Worm (Caenorhabditis elegans): ENCODE results near the gene vab-3.
A peak's percentile ranks its signal among the peaks of the same experiment; 100 is the strongest.

vab-3 gene

DNA sequence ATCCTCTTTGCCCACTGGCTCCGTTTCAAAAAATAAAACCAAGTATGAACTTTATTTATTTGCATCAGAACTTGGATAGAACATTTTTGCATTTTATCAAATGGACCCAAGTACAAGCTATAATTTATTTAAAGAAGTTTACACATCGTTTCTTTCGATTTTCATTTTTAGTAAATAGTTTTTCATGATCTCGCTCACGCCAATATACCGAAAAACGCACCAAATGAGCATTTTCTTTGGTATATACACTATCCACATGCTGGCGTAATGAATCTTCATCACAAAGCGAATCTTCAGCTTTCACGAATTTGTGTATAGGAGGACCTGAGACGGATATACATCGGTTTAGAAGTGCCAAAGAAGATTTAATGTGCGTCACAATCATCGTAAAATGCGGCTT lies 23.1 kb upstream of the vab-3 start, which contains the start of gene C39B10.7:
TSS of gene C39B10.7 (plus strand) at position 301 of the 400 bp plus-strand sequence.
- TF ChIP-seq nhr-28 (tag; optimal IDR thresholded peaks at IDR 0.05) (no peak), unc-30 (tag; optimal IDR thresholded peaks at IDR 0.05) (no peak), lin-13 (GFP tag; optimal IDR thresholded peaks at IDR 0.05) (no peak), pag-3 (tag; optimal IDR thresholded peaks at IDR 0.05; ENCODE audit: borderline replicate concordance, insufficient read depth) (no peak)

DNA sequence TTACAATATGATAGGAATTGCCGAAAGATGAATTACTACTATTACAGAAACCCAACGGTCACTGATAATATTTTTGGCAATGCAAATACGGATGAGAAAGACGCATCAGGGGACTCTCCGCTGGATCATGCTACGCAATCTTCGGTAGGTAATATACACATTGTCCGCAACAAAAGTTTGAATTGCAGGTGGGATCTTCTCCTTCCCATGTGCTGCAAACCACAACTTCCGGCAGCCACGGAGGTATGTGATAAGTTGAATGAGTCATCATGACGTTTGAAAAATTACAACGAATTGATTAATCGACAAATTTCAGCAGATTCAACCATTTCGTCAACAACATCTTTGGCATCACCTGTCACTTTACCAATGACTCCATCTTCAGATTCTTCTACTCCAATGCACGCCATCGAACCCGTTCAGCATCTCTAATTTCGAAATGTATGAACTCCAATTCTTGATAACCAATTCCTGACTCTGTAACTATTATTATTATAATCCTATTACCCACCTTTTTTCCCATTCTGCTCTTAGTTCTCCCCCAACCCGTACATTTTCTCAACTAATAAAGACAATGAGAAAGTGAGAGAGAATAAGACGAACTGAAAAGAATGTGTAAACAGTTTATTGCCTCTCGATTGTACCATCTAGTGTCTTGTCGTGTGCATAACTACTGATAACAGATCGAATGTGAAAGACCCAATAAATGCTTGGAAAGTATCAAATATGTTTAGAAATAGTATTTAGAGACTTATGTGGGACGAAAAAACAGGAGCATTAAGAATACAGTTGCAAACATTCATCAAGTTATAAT lies 22.3 kb upstream of the vab-3 start:
- TF ChIP-seq zip-4 (GFP tag; optimal IDR thresholded peaks at IDR 0.05) (no peak), lin-14 (GFP tag; optimal IDR thresholded peaks at IDR 0.05) (peak; percentile 9), jun-1 (tag; optimal IDR thresholded peaks at IDR 0.05) (peak; percentile 11)

DNA sequence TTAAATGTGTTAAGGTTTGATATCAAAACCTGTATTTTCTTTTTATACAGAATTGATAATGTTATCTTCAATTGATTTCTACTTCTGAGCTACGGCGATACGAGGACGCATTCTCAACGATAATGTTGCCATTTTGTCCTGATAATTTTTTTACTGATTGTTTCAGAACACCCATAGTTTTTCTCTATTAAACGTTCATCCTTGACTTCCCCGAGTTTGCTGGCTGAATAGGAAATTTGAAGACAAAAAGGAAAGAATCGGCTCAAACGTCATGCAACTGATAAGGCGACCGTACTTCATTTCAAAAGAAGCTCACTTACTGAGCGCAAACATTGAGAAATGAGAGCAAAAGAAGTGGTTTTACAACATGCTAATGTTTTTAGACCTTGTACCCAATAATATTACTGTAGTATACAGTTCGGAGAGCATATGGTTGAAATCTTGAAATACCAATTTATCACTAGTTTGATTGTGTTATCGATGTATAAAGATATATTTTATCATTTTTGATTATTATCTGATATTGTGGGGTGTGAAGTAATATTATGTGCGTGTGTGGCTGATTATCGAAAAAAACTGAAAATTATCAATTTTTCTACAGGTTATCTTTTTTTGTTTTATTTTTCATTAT lies 20.5 kb upstream of the vab-3 start:
- TF ChIP-seq efl-1 (optimal IDR thresholded peaks at IDR 0.05) (no peak), efl-1 (GFP tag; optimal IDR thresholded peaks at IDR 0.05 in 1 of 2) (peak in 1 of 2 experiments; percentile 2), pqm-1 (tag; optimal IDR thresholded peaks at IDR 0.05) (peak; percentile 36), egl-27 (tag; optimal IDR thresholded peaks at IDR 0.05) (no peak)

DNA sequence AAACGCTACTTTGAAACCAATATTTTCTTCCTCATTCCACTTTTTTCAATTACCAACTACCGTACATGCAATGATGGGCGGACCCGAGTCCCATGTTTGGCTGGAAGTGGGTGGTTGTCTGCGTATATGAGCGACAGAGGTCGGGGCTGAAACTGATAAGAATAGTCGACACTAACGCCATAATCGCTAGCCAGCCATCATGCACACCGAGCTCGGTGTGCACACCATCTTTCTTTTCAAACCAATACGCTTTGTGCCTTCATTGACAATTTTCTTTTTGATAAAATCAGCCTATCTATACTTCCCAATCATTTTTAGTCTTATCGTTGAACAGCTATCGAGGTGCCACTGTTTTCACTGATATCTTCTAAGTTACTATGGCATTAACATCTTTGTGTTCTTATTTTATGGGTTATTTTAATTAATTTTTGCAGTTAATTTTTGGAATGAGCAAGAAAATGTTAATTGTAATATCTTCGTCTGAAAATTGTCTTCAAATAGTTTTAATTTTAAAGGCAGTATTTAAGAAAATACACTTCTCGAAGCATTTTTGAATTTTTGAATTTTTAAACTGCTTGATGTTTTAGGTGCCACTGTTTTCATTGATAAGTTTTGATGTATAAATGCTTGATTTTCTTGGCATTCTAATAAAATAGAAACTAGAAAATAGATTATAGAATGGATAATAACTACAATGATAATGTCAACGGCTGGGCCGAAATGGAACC lies 19.0 kb upstream of the vab-3 start, which contains the start of gene elt-2:
TSS of gene elt-2 (plus strand) at position 678 of the 728 bp plus-strand sequence.
- TF ChIP-seq unc-30 (tag; optimal IDR thresholded peaks at IDR 0.05) = no peak
- peak in 1 of 2 experiments; percentile 49 for TF ChIP-seq lin-35 (GFP tag; optimal IDR thresholded peaks at IDR 0.05)
- TF ChIP-seq nhr-20 (tag; optimal IDR thresholded peaks at IDR 0.05) = peak; percentile 21
- no peak for TF ChIP-seq sptf-1 (tag; optimal IDR thresholded peaks at IDR 0.05)
- TF ChIP-seq nhr-71 (tag; optimal IDR thresholded peaks at IDR 0.05) = peak; percentile 19
- peak; percentile 21 for TF ChIP-seq nhr-90 (tag; optimal IDR thresholded peaks at IDR 0.05; ENCODE audit: poor library complexity)
- peak in 1 of 2 experiments; percentile 16 for TF ChIP-seq lsy-2 (tag; optimal IDR thresholded peaks at IDR 0.05)
- TF ChIP-seq pax-3 (tag; optimal IDR thresholded peaks at IDR 0.05) = peak; percentile 23
- peak; percentile 73 for TF ChIP-seq jun-1 (tag; optimal IDR thresholded peaks at IDR 0.05)
- TF ChIP-seq pqm-1 (tag; optimal IDR thresholded peaks at IDR 0.05) = peak; percentile 47

DNA sequence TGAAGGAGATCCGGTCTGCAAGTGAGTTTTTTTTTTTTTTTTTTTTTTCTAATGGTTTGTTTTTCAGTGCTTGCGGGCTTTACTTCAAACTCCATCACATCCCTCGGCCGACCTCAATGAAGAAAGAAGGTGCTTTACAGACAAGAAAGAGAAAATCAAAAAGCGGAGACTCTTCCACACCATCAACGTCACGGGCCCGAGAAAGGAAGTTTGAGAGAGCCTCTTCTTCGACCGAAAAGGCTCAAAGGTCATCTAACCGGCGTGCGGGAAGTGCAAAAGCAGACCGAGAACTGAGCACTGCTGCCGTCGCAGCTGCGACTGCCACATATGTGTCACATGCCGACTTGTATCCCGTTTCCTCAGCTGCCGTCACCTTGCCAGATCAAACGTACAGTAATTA lies 17.4 kb upstream of the vab-3 start:
- TF ChIP-seq ceh-82 (tag; optimal IDR thresholded peaks at IDR 0.05) (no peak), efl-1 (optimal IDR thresholded peaks at IDR 0.05) (no peak), efl-1 (GFP tag; optimal IDR thresholded peaks at IDR 0.05 in 1 of 2) (peak in 1 of 2 experiments; percentile 50)

DNA sequence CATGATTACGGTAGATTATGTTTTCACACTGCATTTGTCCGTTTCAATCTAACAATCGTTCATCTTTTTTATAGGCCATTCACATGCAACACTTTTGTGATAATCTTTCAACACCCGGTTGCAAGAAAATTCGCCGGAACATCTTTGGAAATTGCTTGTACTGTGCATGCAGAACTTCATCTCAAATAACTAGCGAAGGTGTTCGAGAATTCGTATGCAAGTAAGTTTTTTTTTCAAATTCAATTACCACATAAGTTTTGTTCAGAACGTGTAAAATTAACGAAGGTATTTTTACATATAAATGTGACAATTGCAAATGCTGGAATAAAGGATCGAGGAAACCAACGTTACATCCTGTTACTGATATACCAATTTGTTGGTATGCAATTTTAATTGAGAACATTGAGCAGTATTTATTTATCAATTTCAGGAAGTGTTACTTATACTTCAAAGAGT lies 14.4 kb upstream of the vab-3 start, which contains the start of gene C33D3.3:
TSS of gene C33D3.3 (plus strand) at position 51 of the 456 bp plus-strand sequence.
- TF ChIP-seq rnt-1 (tag; optimal IDR thresholded peaks at IDR 0.05) (no peak), hlh-17 (GFP tag; optimal IDR thresholded peaks at IDR 0.05; ENCODE audit: borderline replicate concordance) (no peak), vab-15 (tag; optimal IDR thresholded peaks at IDR 0.05) (no peak), ztf-11 (tag; optimal IDR thresholded peaks at IDR 0.05) (no peak), unc-98 (GFP tag; IDR thresholded peaks at IDR 0.05) (no peak), pax-3 (tag; optimal IDR thresholded peaks at IDR 0.05) (no peak)

DNA sequence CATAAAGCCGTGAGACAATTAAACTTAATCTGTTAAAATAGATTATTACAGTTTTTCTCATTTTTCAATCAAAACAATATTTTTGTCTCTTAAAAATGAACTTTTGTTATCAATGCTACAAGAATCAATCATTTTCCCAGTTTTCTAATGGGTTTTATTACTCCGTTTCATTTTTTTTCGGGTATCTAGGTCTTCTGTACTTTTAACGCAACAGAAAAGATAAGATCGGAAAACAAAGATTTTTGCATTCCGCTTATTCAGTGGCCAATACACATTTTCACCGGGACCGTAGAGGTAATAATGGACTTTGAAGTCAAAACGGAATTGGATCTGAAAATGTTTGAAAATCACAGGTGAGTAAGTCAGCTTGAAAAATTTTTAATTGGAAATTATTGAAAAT lies 10.9 kb upstream of the vab-3 start, which contains the start of gene C33D3.4:
TSS of gene C33D3.4 (plus strand) at position 301 of the 400 bp plus-strand sequence.
- TF ChIP-seq nhr-237 (tag; optimal IDR thresholded peaks at IDR 0.05) = no peak
- TF ChIP-seq nhr-84 (tag; optimal IDR thresholded peaks at IDR 0.05) = no peak
- TF ChIP-seq dpl-1 (GFP tag; optimal IDR thresholded peaks at IDR 0.05) = no peak
- no peak for TF ChIP-seq unc-98 (GFP tag; IDR thresholded peaks at IDR 0.05)
- no peak for TF ChIP-seq unc-86 (tag; optimal IDR thresholded peaks at IDR 0.05)
- TF ChIP-seq hlh-4 (tag; optimal IDR thresholded peaks at IDR 0.05) = no peak
- TF ChIP-seq Y116A8C.19 (tag; optimal IDR thresholded peaks at IDR 0.05; ENCODE audit: borderline replicate concordance) = no peak
- TF ChIP-seq unc-62 (GFP tag; optimal IDR thresholded peaks at IDR 0.05) = no peak
- TF ChIP-seq mef-2 (tag; optimal IDR thresholded peaks at IDR 0.05) = no peak
- TF ChIP-seq zip-4 (GFP tag; optimal IDR thresholded peaks at IDR 0.05) = no peak
- no peak for TF ChIP-seq hlh-17 (GFP tag; optimal IDR thresholded peaks at IDR 0.05; ENCODE audit: borderline replicate concordance)
- no peak for TF ChIP-seq F16B12.6 (tag; optimal IDR thresholded peaks at IDR 0.05)
- no peak for TF ChIP-seq lin-15B (tag; optimal IDR thresholded peaks at IDR 0.05)
- TF ChIP-seq aly-2 (tag; optimal IDR thresholded peaks at IDR 0.05) = no peak
- TF ChIP-seq nhr-90 (tag; optimal IDR thresholded peaks at IDR 0.05; ENCODE audit: poor library complexity) = no peak
